Worm (Caenorhabditis elegans) whole organism, L4 larva: ENCODE data around the gene gfi-1.

ENCODE experiments used
- D1046.2 ChIP-seq: fragments of 200-800 bp; sonication (Bioruptor generic); IDR thresholded peaks from 2 replicates; pipeline ENCODE4 v1.3.6; 2022; ENCODE audit warnings: missing genetic modification characterization, missing compliant biosample characterization
- F10B5.3 ChIP-seq: sonication (generic microtip); optimal IDR thresholded peaks from 2 replicates; lab custom pipeline; 2016; ENCODE audit warnings: mild to moderate bottlenecking, missing genetic modification characterization, missing compliant biosample characterization
- F44E2.7 ChIP-seq: fragments of 200-800 bp; sonication (Bioruptor generic); IDR thresholded peaks from 2 replicates; pipeline ENCODE4 v2.1.2; 2022; ENCODE audit warnings: missing genetic modification characterization, missing compliant biosample characterization
- F49E8.2 ChIP-seq: sonication (generic microtip); optimal IDR thresholded peaks from 2 replicates; lab custom pipeline; 2016; ENCODE audit warnings: missing compliant biosample characterization, mild to moderate bottlenecking, missing genetic modification characterization, borderline replicate concordance
- T20F7.1 ChIP-seq: fragments of 200-800 bp; sonication (Bioruptor generic); optimal IDR thresholded peaks from 2 replicates; lab custom pipeline; 2018; ENCODE audit warnings: mild to moderate bottlenecking, missing genetic modification characterization, missing compliant biosample characterization
- Y48G9A.11 ChIP-seq: fragments of 200-800 bp; sonication (Bioruptor generic); IDR thresholded peaks from 2 replicates; pipeline ENCODE4 v1.3.6; 2022; ENCODE audit warnings: missing genetic modification reagents, missing genetic modification characterization, missing compliant biosample characterization
- Y5F2A.4 ChIP-seq: fragments of 200-800 bp; sonication (Bioruptor generic); optimal IDR thresholded peaks from 2 replicates; lab custom pipeline; 2018; ENCODE audit warnings: mild to moderate bottlenecking, missing genetic modification characterization, missing compliant biosample characterization
- ZK546.5 ChIP-seq, 2 experiments: sonication (generic microtip); optimal IDR thresholded peaks; 2 replicates each; lab custom pipeline; 2017; ENCODE audit warnings: missing biosample characterization in 2 of 2, missing genetic modification characterization in 2 of 2
- arid-1 ChIP-seq: fragments of 200-800 bp; sonication (Bioruptor generic); conservative IDR thresholded peaks from 2 replicates; pipeline ENCODE4 v1.3.6; 2022; ENCODE audit warnings: missing genetic modification reagents, missing genetic modification characterization, missing compliant biosample characterization
- attf-4 ChIP-seq: sonication (generic microtip); optimal IDR thresholded peaks from 3 replicates; lab custom pipeline; 2017; ENCODE audit warnings: missing biosample characterization, missing genetic modification characterization
- ceh-20 ChIP-seq: fragments of 200-800 bp; sonication (Bioruptor generic); IDR thresholded peaks from 2 replicates; pipeline ENCODE4 v1.3.6; 2022; ENCODE audit warnings: missing genetic modification reagents, missing genetic modification characterization, missing compliant biosample characterization
- ceh-44 ChIP-seq: fragments of 200-800 bp; sonication (Bioruptor generic); IDR thresholded peaks from 2 replicates; pipeline ENCODE4 v1.3.6; 2022; ENCODE audit warnings: missing genetic modification reagents, missing genetic modification characterization, missing compliant biosample characterization
- ceh-62 ChIP-seq: sonication (generic microtip); optimal IDR thresholded peaks from 2 replicates; lab custom pipeline; 2017; ENCODE audit warnings: missing biosample characterization, missing genetic modification characterization
- ceh-82 ChIP-seq: sonication (generic microtip); optimal IDR thresholded peaks from 2 replicates; lab custom pipeline; 2017; ENCODE audit warnings: missing biosample characterization, missing genetic modification characterization
- ces-1 ChIP-seq: fragments of 150-350 bp; sonication (generic microtip); optimal IDR thresholded peaks from 4 replicates; lab custom pipeline; 2014; ENCODE audit warnings: missing biosample characterization, missing genetic modification reagents, missing genetic modification characterization
- cey-2 ChIP-seq: sonication (generic microtip); optimal IDR thresholded peaks from 3 replicates; lab custom pipeline; 2017; ENCODE audit warnings: missing genetic modification characterization, mild to moderate bottlenecking, missing compliant biosample characterization, antibody characterized with exemption, borderline replicate concordance; ENCODE audit not compliant: insufficient read depth
- dmd-6 ChIP-seq: fragments of 200-800 bp; sonication (Bioruptor generic); IDR thresholded peaks from 2 replicates; pipeline ENCODE4 v1.3.6; 2022; ENCODE audit warnings: missing genetic modification reagents, missing genetic modification characterization, missing compliant biosample characterization
- dmd-8 ChIP-seq: fragments of 200-800 bp; sonication (Bioruptor generic); IDR thresholded peaks from 2 replicates; pipeline ENCODE4 v1.3.6; 2022; ENCODE audit warnings: missing genetic modification characterization, missing compliant biosample characterization
- dmd-9 ChIP-seq: fragments of 200-800 bp; sonication (Bioruptor generic); IDR thresholded peaks from 2 replicates; pipeline ENCODE4 v1.3.6; 2022; ENCODE audit warnings: missing genetic modification reagents, missing genetic modification characterization, missing compliant biosample characterization
- egl-43 ChIP-seq: fragments of 200-800 bp; sonication (Bioruptor generic); IDR thresholded peaks from 2 replicates; pipeline ENCODE4 v1.3.6; 2022; ENCODE audit warnings: missing genetic modification reagents, missing genetic modification characterization, missing compliant biosample characterization
- gei-8 ChIP-seq: fragments of 200-800 bp; sonication (Bioruptor generic); optimal IDR thresholded peaks from 2 replicates; lab custom pipeline; 2018; ENCODE audit warnings: mild to moderate bottlenecking, missing genetic modification characterization, missing compliant biosample characterization
- hlh-11 ChIP-seq: fragments of 200-800 bp; sonication (Bioruptor generic); optimal IDR thresholded peaks from 2 replicates; lab custom pipeline; 2018; ENCODE audit warnings: mild to moderate bottlenecking, missing genetic modification characterization, missing compliant biosample characterization
- hlh-30 ChIP-seq: sonication (generic microtip); optimal IDR thresholded peaks from 2 replicates; lab custom pipeline; 2017; ENCODE audit warnings: antibody characterized with exemption, mild to moderate bottlenecking, missing genetic modification characterization, missing compliant biosample characterization; ENCODE audit not compliant: insufficient read depth
- hmg-1.1 ChIP-seq: fragments of 200-800 bp; sonication (Bioruptor generic); IDR thresholded peaks from 2 replicates; pipeline ENCODE4 v1.3.6; 2022; ENCODE audit warnings: missing genetic modification reagents, missing genetic modification characterization, missing compliant biosample characterization
- lin-29 ChIP-seq: fragments of 200-800 bp; sonication (Bioruptor generic); IDR thresholded peaks from 2 replicates; pipeline ENCODE4 v1.3.6; 2022; ENCODE audit warnings: missing genetic modification reagents, missing genetic modification characterization, missing compliant biosample characterization
- lin-38 ChIP-seq: fragments of 200-800 bp; sonication (Bioruptor generic); IDR thresholded peaks from 2 replicates; pipeline ENCODE4 v1.3.6; 2022; ENCODE audit warnings: missing genetic modification reagents, missing genetic modification characterization, missing compliant biosample characterization
- lsy-2 ChIP-seq, 2 experiments: fragments of 150-350 bp in 1 of 2; sonication (generic microtip) in 1 of 2; optimal IDR thresholded peaks; 2 replicates each; lab custom pipeline; 2014 to 2017; ENCODE audit warnings: missing biosample characterization in 2 of 2, missing genetic modification characterization in 2 of 2
- madf-5 ChIP-seq, 2 experiments: fragments of 200-800 bp; sonication (Bioruptor generic); IDR thresholded peaks; 2 replicates each; pipeline ENCODE4 v1.3.6; 2022; ENCODE audit warnings: missing compliant biosample characterization in 2 of 2, missing genetic modification characterization in 2 of 2
- mdl-1 ChIP-seq, 2 experiments: fragments of 150-350 bp in 1 of 2; sonication (generic microtip) in 1 of 2; optimal IDR thresholded peaks; 2 replicates each; lab custom pipeline; 2014 to 2017; ENCODE audit warnings: missing biosample characterization in 2 of 2, missing genetic modification characterization in 2 of 2
- mdt-29 ChIP-seq: fragments of 200-800 bp; sonication (Bioruptor generic); IDR thresholded peaks from 2 replicates; pipeline ENCODE4 v1.3.6; 2022; ENCODE audit warnings: missing genetic modification reagents, missing genetic modification characterization, missing compliant biosample characterization
- mep-1 ChIP-seq: fragments of 150-350 bp; sonication (generic microtip); optimal IDR thresholded peaks from 3 replicates; lab custom pipeline; 2014; ENCODE audit warnings: missing biosample characterization, missing genetic modification characterization
- mes-2 ChIP-seq: sonication (generic microtip); optimal IDR thresholded peaks from 2 replicates; lab custom pipeline; 2016; ENCODE audit warnings: missing genotype, mild to moderate bottlenecking, missing genetic modification characterization, missing compliant biosample characterization; ENCODE audit not compliant: poor library complexity, severe bottlenecking
- mxl-2 ChIP-seq: fragments of 200-800 bp; sonication (Bioruptor generic); conservative IDR thresholded peaks from 2 replicates; pipeline ENCODE4 v1.3.6; 2022; ENCODE audit warnings: missing genetic modification reagents, missing genetic modification characterization, missing compliant biosample characterization
- mxl-3 ChIP-seq: fragments of 200-800 bp; sonication (Bioruptor generic); optimal IDR thresholded peaks from 2 replicates; lab custom pipeline; 2018; ENCODE audit warnings: mild to moderate bottlenecking, missing genetic modification characterization, missing compliant biosample characterization
- nhr-25 ChIP-seq: sonication (generic microtip); optimal IDR thresholded peaks from 2 replicates; lab custom pipeline; 2017; ENCODE audit warnings: missing genetic modification characterization, mild to moderate bottlenecking, missing compliant biosample characterization, antibody characterized with exemption, moderate library complexity, borderline replicate concordance; ENCODE audit not compliant: insufficient read depth
- nhr-28 ChIP-seq: fragments of 150-350 bp; optimal IDR thresholded peaks from 2 replicates; lab custom pipeline; 2014; ENCODE audit warnings: missing biosample characterization, missing genetic modification characterization
- nhr-42 ChIP-seq: fragments of 200-800 bp; sonication (Bioruptor generic); IDR thresholded peaks from 2 replicates; pipeline ENCODE4 v1.3.6; 2022; ENCODE audit warnings: missing genetic modification characterization, missing compliant biosample characterization
- nhr-48 ChIP-seq: sonication (generic microtip); optimal IDR thresholded peaks from 2 replicates; lab custom pipeline; 2016; ENCODE audit warnings: mild to moderate bottlenecking, missing genetic modification characterization, missing compliant biosample characterization
- nhr-6 ChIP-seq: fragments of 150-350 bp; optimal IDR thresholded peaks from 2 replicates; lab custom pipeline; 2014; ENCODE audit warnings: missing biosample characterization, missing genetic modification characterization
- php-3 ChIP-seq: fragments of 200-800 bp; sonication (Bioruptor generic); IDR thresholded peaks from 2 replicates; pipeline ENCODE4 v1.3.6; 2022; ENCODE audit warnings: missing genetic modification reagents, missing genetic modification characterization, missing compliant biosample characterization
- pqm-1 ChIP-seq: sonication (generic microtip); optimal IDR thresholded peaks from 2 replicates; lab custom pipeline; 2017; ENCODE audit warnings: missing biosample characterization, missing genetic modification characterization
- set-16 ChIP-seq: fragments of 200-800 bp; sonication (Bioruptor generic); IDR thresholded peaks from 2 replicates; pipeline ENCODE4 v1.3.6; 2022; ENCODE audit warnings: missing genetic modification reagents, missing genetic modification characterization, missing compliant biosample characterization
- skn-1 ChIP-seq: fragments of 150-350 bp; optimal IDR thresholded peaks from 2 replicates; lab custom pipeline; 2014; ENCODE audit warnings: missing biosample characterization, missing genetic modification characterization
- snpc-4 ChIP-seq: fragments of 150-350 bp; optimal IDR thresholded peaks from 2 replicates; lab custom pipeline; 2014; ENCODE audit warnings: missing biosample characterization, missing genetic modification characterization
- tag-97 ChIP-seq: fragments of 200-800 bp; sonication (Bioruptor generic); IDR thresholded peaks from 2 replicates; pipeline ENCODE4 v1.3.6; 2022; ENCODE audit warnings: missing genetic modification characterization, missing compliant biosample characterization
- unc-130 ChIP-seq: sonication (generic microtip); optimal IDR thresholded peaks from 2 replicates; lab custom pipeline; 2016; ENCODE audit warnings: missing genetic modification reagents, missing genetic modification characterization, missing compliant biosample characterization
- zfp-3 ChIP-seq: fragments of 200-800 bp; sonication (Bioruptor generic); conservative IDR thresholded peaks from 2 replicates; pipeline ENCODE4 v1.3.6; 2022; ENCODE audit warnings: missing genetic modification reagents, missing genetic modification characterization, missing compliant biosample characterization
- zip-11 ChIP-seq: fragments of 200-800 bp; sonication (Bioruptor generic); IDR thresholded peaks from 2 replicates; pipeline ENCODE4 v1.3.6; 2022; ENCODE audit warnings: missing genetic modification characterization, missing compliant biosample characterization
- zip-2 ChIP-seq: fragments of 150-350 bp; optimal IDR thresholded peaks from 2 replicates; lab custom pipeline; 2014; ENCODE audit warnings: missing biosample characterization, missing genetic modification characterization
- ztf-7 ChIP-seq: fragments of 150-350 bp; optimal IDR thresholded peaks from 2 replicates; lab custom pipeline; 2014; ENCODE audit warnings: missing biosample characterization, missing genetic modification characterization

The gfi-1 gene

ce11 chrV:6426843-6427242 lies 27.1 kb upstream of the gfi-1 start, which contains the start of gene atp-4 (continued):
- TF ChIP-seq madf-5 (GFP tag; IDR thresholded peaks at IDR 0.05; lab: Robert Waterston, UW): 0 out of 4 replicates have a peak, but pooled peaks of 1 of the 2 experiments have one; percentile 67
- TF ChIP-seq mdt-29: 0 out of 2 replicates have a peak, but pooled peaks have one; percentile 15
- TF ChIP-seq egl-43: peak; percentile 14; the same call in 1 of the 2 replicates
- TF ChIP-seq zip-11: no peak
- TF ChIP-seq ceh-82 (tag; lab: Kevin White, UChicago): no peak
- TF ChIP-seq lin-38 (GFP tag; lab: Robert Waterston, UW): no peak
- no peak for TF ChIP-seq hmg-1.1 (GFP tag; lab: Robert Waterston, UW)
- no peak for TF ChIP-seq lin-29
- TF ChIP-seq T20F7.1 (GFP tag; lab: Kevin White, UChicago): no peak
- no peak for TF ChIP-seq snpc-4 (tag; lab: Kevin White, UChicago)
- TF ChIP-seq ces-1 (GFP tag; lab: Kevin White, UChicago): no peak
- no peak for TF ChIP-seq hlh-30
- TF ChIP-seq mdl-1 (tag; optimal IDR thresholded peaks at IDR 0.05; lab: Kevin White, UChicago): no peak
- TF ChIP-seq mxl-3: no peak
- 0 out of 2 replicates have a peak, but pooled peaks have one; percentile 15 for TF ChIP-seq dmd-9 (GFP tag; lab: Robert Waterston, UW)
- no peak for TF ChIP-seq mep-1
- TF ChIP-seq D1046.2 (GFP tag; lab: Robert Waterston, UW): 0 out of 2 replicates have a peak, but pooled peaks have one; percentile 76
- TF ChIP-seq pqm-1 (tag; lab: Kevin White, UChicago): no peak
- peak; percentile 72 for TF ChIP-seq Y48G9A.11 (GFP tag; lab: Robert Waterston, UW)
- no peak for TF ChIP-seq php-3 (GFP tag; lab: Robert Waterston, UW)
- TF ChIP-seq gei-8 (GFP tag; lab: Kevin White, UChicago): no peak
- TF ChIP-seq set-16 (GFP tag; lab: Robert Waterston, UW): peak; percentile 68
- TF ChIP-seq Y5F2A.4 (GFP tag; lab: Kevin White, UChicago): no peak
- TF ChIP-seq ZK546.5 (tag; optimal IDR thresholded peaks at IDR 0.05; lab: Kevin White, UChicago): no peak
- no peak for TF ChIP-seq F10B5.3 (tag; lab: Kevin White, UChicago)
- no peak; the same call in 1 of the 2 replicates for TF ChIP-seq zfp-3 (GFP tag; lab: Robert Waterston, UW)
- no peak for TF ChIP-seq attf-4 (tag; lab: Kevin White, UChicago)
- no peak for TF ChIP-seq mes-2 (tag; lab: Kevin White, UChicago)
- no peak for TF ChIP-seq ceh-44
- no peak for TF ChIP-seq hlh-11 (tag; lab: Kevin White, UChicago)
- TF ChIP-seq F44E2.7 (GFP tag; lab: Robert Waterston, UW): no peak
- TF ChIP-seq unc-130 (GFP tag; lab: Kevin White, UChicago): no peak
- TF ChIP-seq ceh-62 (tag; lab: Kevin White, UChicago): no peak
- TF ChIP-seq F49E8.2 (tag; lab: Kevin White, UChicago): no peak

- TF ChIP-seq nhr-6 (tag; lab: Kevin White, UChicago) (no peak), ceh-20 (0 out of 2 replicates have a peak, but pooled peaks have one; percentile 16), arid-1 (GFP tag; lab: Robert Waterston, UW) (no peak), cey-2 (no peak), zip-2 (tag; lab: Kevin White, UChicago) (no peak), tag-97 (GFP tag; lab: Robert Waterston, UW) (no peak), nhr-25 (tag; lab: Kevin White, UChicago) (no peak), pqm-1 (tag; lab: Kevin White, UChicago) (no peak), dmd-8 (no peak), ztf-7 (no peak), nhr-48 (tag; lab: Kevin White, UChicago) (no peak), Y48G9A.11 (GFP tag; lab: Robert Waterston, UW) (no peak), D1046.2 (GFP tag; lab: Robert Waterston, UW) (no peak), skn-1 (tag; lab: Kevin White, UChicago) (no peak), T20F7.1 (GFP tag; lab: Kevin White, UChicago) (no peak), nhr-42 (GFP tag; lab: Robert Waterston, UW) (no peak), dmd-6 (GFP tag; lab: Robert Waterston, UW) (0 out of 2 replicates have a peak, but pooled peaks have one; percentile 6), nhr-28 (peak; percentile 14), mes-2 (tag; lab: Kevin White, UChicago) (peak; percentile 27), lsy-2 (tag; optimal IDR thresholded peaks at IDR 0.05; lab: Kevin White, UChicago) (no peak), mxl-2 (GFP tag; lab: Robert Waterston, UW) (no peak)
These were observed 26.2 kb upstream of the gfi-1 start, which contains the start of gene T05H4.11 for ce11 chrV:6425927-6426326. Gene T05H4.11 (minus strand): TSS chrV:6426261.
